Worm (Caenorhabditis elegans) whole organism, L2 larva: ENCODE results near the gene H20J04.7.

Experiments
- C34F6.9 ChIP-seq: fragments of 150-350 bp; optimal IDR thresholded peaks from 2 replicates; lab custom pipeline; 2014; ENCODE audit warnings: missing biosample characterization, missing genetic modification characterization
- F13H6.1 ChIP-seq: sonication (generic microtip); optimal IDR thresholded peaks from 2 replicates; lab custom pipeline; 2016; ENCODE audit warnings: missing genetic modification characterization, missing compliant biosample characterization
- R02D3.7 ChIP-seq: fragments of 150-350 bp; optimal IDR thresholded peaks from 2 replicates; lab custom pipeline; 2014; ENCODE audit warnings: missing biosample characterization, missing genetic modification characterization
- ZK546.5 ChIP-seq: sonication (generic microtip); optimal IDR thresholded peaks from 2 replicates; lab custom pipeline; 2017; ENCODE audit warnings: missing biosample characterization, missing genetic modification characterization
- ama-1 ChIP-seq: fragments of 150-350 bp; optimal IDR thresholded peaks from 2 replicates; lab custom pipeline; 2018; ENCODE audit warnings: inconsistent platforms
- ceh-16 ChIP-seq: fragments of 150-350 bp; optimal IDR thresholded peaks from 2 replicates; lab custom pipeline; 2014; ENCODE audit warnings: missing biosample characterization, missing genetic modification characterization
- crh-2 ChIP-seq: sonication (generic microtip); optimal IDR thresholded peaks from 2 replicates; lab custom pipeline; 2017; ENCODE audit warnings: missing biosample characterization, missing genetic modification characterization
- dmd-4 ChIP-seq: sonication (generic microtip); optimal IDR thresholded peaks from 2 replicates; lab custom pipeline; 2017; ENCODE audit warnings: missing biosample characterization, missing genetic modification characterization
- elt-3 ChIP-seq: sonication (generic microtip); optimal IDR thresholded peaks from 2 replicates; lab custom pipeline; 2017; ENCODE audit warnings: missing biosample characterization, missing genetic modification characterization
- fos-1 ChIP-seq: fragments of 150-350 bp; optimal IDR thresholded peaks from 2 replicates; lab custom pipeline; 2014; ENCODE audit warnings: missing biosample characterization, missing genetic modification characterization
- gmeb-1 ChIP-seq: fragments of 150-350 bp; optimal IDR thresholded peaks from 2 replicates; lab custom pipeline; 2014; ENCODE audit warnings: missing biosample characterization, missing genetic modification characterization
- lin-11 ChIP-seq: fragments of 150-350 bp; sonication (generic microtip); optimal IDR thresholded peaks from 2 replicates; lab custom pipeline; 2014; ENCODE audit warnings: missing biosample characterization, missing genetic modification characterization, inconsistent platforms, mixed read lengths
- lin-13 ChIP-seq: fragments of 150-350 bp; optimal IDR thresholded peaks from 2 replicates; lab custom pipeline; 2014; ENCODE audit warnings: missing biosample characterization, missing genetic modification reagents, missing genetic modification characterization
- lin-39 ChIP-seq: fragments of 150-350 bp; optimal IDR thresholded peaks from 2 replicates; lab custom pipeline; 2014; ENCODE audit warnings: missing biosample characterization, missing genetic modification reagents, missing genetic modification characterization
- mab-5 ChIP-seq: fragments of 150-350 bp; optimal IDR thresholded peaks from 2 replicates; lab custom pipeline; 2014; ENCODE audit warnings: missing biosample characterization, missing genetic modification characterization
- mbf-1 ChIP-seq: sonication (generic microtip); optimal IDR thresholded peaks from 2 replicates; lab custom pipeline; 2017; ENCODE audit warnings: missing biosample characterization, missing genetic modification characterization
- mdl-1 ChIP-seq, 2 experiments: fragments of 150-350 bp in 1 of 2; sonication (generic microtip) in 1 of 2; optimal IDR thresholded peaks; 2 replicates each; lab custom pipeline; 2017; ENCODE audit warnings: missing biosample characterization in 2 of 2, missing genetic modification characterization in 2 of 2
- nhr-11 ChIP-seq: fragments of 150-350 bp; optimal IDR thresholded peaks from 2 replicates; lab custom pipeline; 2014; ENCODE audit warnings: missing biosample characterization, missing genetic modification characterization
- nhr-12 ChIP-seq: fragments of 150-350 bp; optimal IDR thresholded peaks from 2 replicates; lab custom pipeline; 2014; ENCODE audit warnings: missing biosample characterization, missing genetic modification characterization
- nhr-129 ChIP-seq: fragments of 150-350 bp; optimal IDR thresholded peaks from 2 replicates; lab custom pipeline; 2014; ENCODE audit warnings: missing biosample characterization, missing genetic modification characterization
- nhr-21 ChIP-seq: fragments of 150-350 bp; optimal IDR thresholded peaks from 2 replicates; lab custom pipeline; 2014; ENCODE audit warnings: missing biosample characterization, missing genetic modification characterization
- nhr-237 ChIP-seq: fragments of 150-350 bp; optimal IDR thresholded peaks from 2 replicates; lab custom pipeline; 2014; ENCODE audit warnings: missing biosample characterization, missing genetic modification characterization
- nhr-25 ChIP-seq: fragments of 150-350 bp; sonication (generic microtip); optimal IDR thresholded peaks from 3 replicates; lab custom pipeline; 2014; ENCODE audit warnings: missing biosample characterization, missing genetic modification characterization
- nhr-6 ChIP-seq: fragments of 150-350 bp; optimal IDR thresholded peaks from 2 replicates; lab custom pipeline; 2014; ENCODE audit warnings: missing biosample characterization, missing genetic modification characterization
- peb-1 ChIP-seq: fragments of 150-350 bp; optimal IDR thresholded peaks from 2 replicates; lab custom pipeline; 2014; ENCODE audit warnings: missing biosample characterization, missing genetic modification characterization
- sem-4 ChIP-seq: fragments of 150-350 bp; optimal IDR thresholded peaks from 2 replicates; lab custom pipeline; 2014; ENCODE audit warnings: missing biosample characterization, missing genetic modification reagents, missing genetic modification characterization
- skn-1 ChIP-seq: sonication (generic microtip); optimal IDR thresholded peaks from 2 replicates; lab custom pipeline; 2017; ENCODE audit warnings: missing biosample characterization, missing genetic modification characterization
- sma-3 ChIP-seq: sonication (generic microtip); optimal IDR thresholded peaks from 2 replicates; lab custom pipeline; 2016; ENCODE audit warnings: missing genetic modification reagents, missing genetic modification characterization, missing compliant biosample characterization
- sma-9 ChIP-seq, 2 experiments: fragments of 150-350 bp in 1 of 2; sonication (generic microtip) in 1 of 2; optimal IDR thresholded peaks; 2 replicates each; lab custom pipeline; 2014 to 2016; ENCODE audit warnings: missing genetic modification characterization in 2 of 2, mild to moderate bottlenecking in 1 of 2, missing biosample characterization in 1 of 2, missing compliant biosample characterization in 1 of 2, missing genetic modification reagents in 1 of 2, moderate library complexity in 1 of 2
- snpc-4 ChIP-seq: fragments of 150-350 bp; optimal IDR thresholded peaks from 2 replicates; lab custom pipeline; 2014; ENCODE audit warnings: missing biosample characterization, missing genetic modification characterization
- unc-55 ChIP-seq: fragments of 150-350 bp; sonication (generic microtip); optimal IDR thresholded peaks from 3 replicates; lab custom pipeline; 2014; ENCODE audit warnings: missing biosample characterization, missing genetic modification reagents, missing genetic modification characterization
- zag-1 ChIP-seq: fragments of 150-350 bp; optimal IDR thresholded peaks from 2 replicates; lab custom pipeline; 2014; ENCODE audit warnings: missing biosample characterization, missing genetic modification characterization
- ztf-4 ChIP-seq: fragments of 150-350 bp; optimal IDR thresholded peaks from 2 replicates; lab custom pipeline; 2014; ENCODE audit warnings: missing biosample characterization, missing genetic modification characterization

The H20J04.7 gene

DNA sequence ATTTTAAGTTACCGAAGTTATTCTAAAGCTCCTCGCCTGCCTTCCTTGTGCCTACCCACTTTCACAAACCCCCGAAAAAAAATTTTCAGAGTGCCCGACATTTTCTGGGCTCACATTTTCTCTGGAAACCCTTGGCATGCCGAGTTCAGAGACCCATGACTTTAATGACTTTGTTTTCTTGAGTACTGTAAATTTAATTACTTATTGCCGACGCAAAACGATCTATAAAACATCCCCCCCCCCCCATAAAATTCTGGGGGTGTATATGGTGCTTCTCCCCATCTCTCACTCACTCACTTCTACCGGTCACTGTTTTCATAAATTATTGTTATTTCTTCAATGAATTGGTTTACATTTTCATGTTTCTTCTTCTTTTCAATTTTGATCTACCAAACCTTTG, 12.8 kb upstream of the H20J04.7 start, which contains the start of gene try-9:
Gene try-9 (plus strand): TSS at position 301 of the 400 bp plus-strand sequence.
- no peak for TF ChIP-seq nhr-12 (tag; lab: Kevin White, UChicago)
- TF ChIP-seq ztf-4 (tag; lab: Kevin White, UChicago), result no peak
- TF ChIP-seq mab-5 (tag; lab: Kevin White, UChicago), result no peak
- no peak for TF ChIP-seq lin-39 (tag; lab: Kevin White, UChicago)
- TF ChIP-seq C34F6.9 (tag; lab: Kevin White, UChicago), result no peak
- TF ChIP-seq nhr-6 (tag; lab: Kevin White, UChicago), result no peak
- no peak for TF ChIP-seq lin-13 (GFP tag; lab: Kevin White, UChicago)
- no peak for TF ChIP-seq lin-11
- TF ChIP-seq unc-55 (GFP tag; lab: Kevin White, UChicago), result no peak
- no peak for TF ChIP-seq skn-1
- no peak for TF ChIP-seq nhr-237 (tag; lab: Kevin White, UChicago)
- no peak for TF ChIP-seq nhr-21 (tag; lab: Kevin White, UChicago)
- no peak for TF ChIP-seq mdl-1 (tag; optimal IDR thresholded peaks at IDR 0.05; lab: Kevin White, UChicago)

- TF ChIP-seq F13H6.1, result peak; percentile 41
- peak; percentile 37 for TF ChIP-seq fos-1 (tag; lab: Kevin White, UChicago)
- no peak for TF ChIP-seq sem-4
- no peak for TF ChIP-seq nhr-11 (tag; lab: Kevin White, UChicago)
- peak; percentile 25 for TF ChIP-seq sma-3 (GFP tag; lab: Kevin White, UChicago)
- TF ChIP-seq, all 48 proteins: peak for 3
Measured at ce11 chrII:4362088-4362487, 7.0 kb upstream of the H20J04.7 start.

ce11 chrII:4359219-4359618, 4.1 kb upstream of the H20J04.7 start:
- TF ChIP-seq nhr-129 (tag; lab: Kevin White, UChicago) (no peak), nhr-6 (tag; lab: Kevin White, UChicago) (no peak), ama-1 (lab: Kevin White, UChicago) (no peak), R02D3.7 (tag; lab: Kevin White, UChicago) (no peak), lin-13 (GFP tag; lab: Kevin White, UChicago) (no peak), fos-1 (tag; lab: Kevin White, UChicago) (no peak), snpc-4 (tag; lab: Kevin White, UChicago) (no peak)

DNA sequence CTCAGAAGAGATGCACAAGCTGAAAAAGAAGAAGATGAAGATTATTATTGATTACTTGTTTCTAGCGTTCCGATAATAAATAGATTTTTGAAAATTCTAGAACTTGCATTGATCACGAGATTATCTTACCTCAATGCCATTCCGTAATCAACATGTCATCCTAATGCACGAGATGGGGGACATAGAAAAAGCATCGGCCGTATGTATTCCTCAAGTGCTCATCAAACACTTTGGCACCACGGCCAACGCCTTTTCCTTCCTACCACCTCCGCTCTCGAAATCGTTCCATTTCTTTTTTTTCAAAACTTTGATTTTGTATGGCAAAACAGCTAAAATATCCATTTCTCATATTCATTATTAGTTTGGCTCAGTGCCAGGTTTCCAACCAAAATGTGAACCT, 3.6 kb upstream of the H20J04.7 start, which contains the start of gene lat-2:
Gene lat-2 (plus strand): TSS at position 301 of the 400 bp plus-strand sequence.
- no peak for TF ChIP-seq F13H6.1
- no peak for TF ChIP-seq dmd-4
- no peak for TF ChIP-seq elt-3

DNA sequence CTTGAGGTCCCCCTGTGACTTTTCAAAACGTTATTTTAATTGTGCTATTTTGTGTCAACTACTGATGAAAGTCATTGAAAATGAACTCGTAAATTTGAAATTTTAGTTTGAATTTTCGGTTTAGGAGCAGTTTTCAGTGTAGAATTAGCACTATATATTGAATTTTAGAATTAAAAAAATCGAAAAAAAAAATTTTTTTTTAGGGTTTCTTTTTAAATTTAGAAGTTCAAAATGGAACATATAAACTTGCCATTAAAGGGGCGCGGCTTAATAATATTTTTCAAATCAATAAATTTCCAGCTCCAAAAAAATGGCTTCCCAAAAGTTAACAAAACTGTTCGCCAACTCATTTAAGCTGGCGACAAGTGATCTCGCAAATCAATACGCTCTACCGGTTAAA, 4.2 kb downstream of the H20J04.7 start, which contains the start of gene H20J04.9:
Gene H20J04.9 (plus strand): TSS at position 301 of the 400 bp plus-strand sequence.
- no peak for TF ChIP-seq mbf-1 (tag; lab: Kevin White, UChicago)
- no peak for TF ChIP-seq ceh-16 (tag; lab: Kevin White, UChicago)
- TF ChIP-seq elt-3, result no peak
- no peak for TF ChIP-seq nhr-12 (tag; lab: Kevin White, UChicago)

DNA sequence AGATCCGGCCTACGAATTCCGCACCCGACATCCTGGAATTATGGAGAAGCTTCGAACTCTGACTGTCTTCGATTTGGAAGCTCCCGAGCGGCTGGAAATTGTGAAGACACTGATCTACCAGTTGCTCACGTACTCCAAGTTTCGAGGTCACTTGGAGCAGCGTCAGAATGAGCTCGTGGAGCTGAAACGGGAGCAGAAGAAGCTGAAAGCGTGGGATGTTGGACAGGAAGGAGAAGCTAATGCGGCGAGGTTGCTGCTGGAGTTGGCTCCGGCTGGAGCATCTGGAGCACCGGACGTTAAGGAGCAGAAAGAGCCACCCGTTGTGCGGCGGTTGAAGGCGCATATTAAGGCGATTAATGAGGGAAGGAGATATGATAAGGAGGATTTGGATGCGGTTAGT, 10.8 kb downstream of the H20J04.7 start:
- TF ChIP-seq gmeb-1 (tag; lab: Kevin White, UChicago) (no peak), mdl-1 (tag; optimal IDR thresholded peaks at IDR 0.05; lab: Kevin White, UChicago) (no peak), nhr-25 (no peak), nhr-21 (tag; lab: Kevin White, UChicago) (no peak)

DNA sequence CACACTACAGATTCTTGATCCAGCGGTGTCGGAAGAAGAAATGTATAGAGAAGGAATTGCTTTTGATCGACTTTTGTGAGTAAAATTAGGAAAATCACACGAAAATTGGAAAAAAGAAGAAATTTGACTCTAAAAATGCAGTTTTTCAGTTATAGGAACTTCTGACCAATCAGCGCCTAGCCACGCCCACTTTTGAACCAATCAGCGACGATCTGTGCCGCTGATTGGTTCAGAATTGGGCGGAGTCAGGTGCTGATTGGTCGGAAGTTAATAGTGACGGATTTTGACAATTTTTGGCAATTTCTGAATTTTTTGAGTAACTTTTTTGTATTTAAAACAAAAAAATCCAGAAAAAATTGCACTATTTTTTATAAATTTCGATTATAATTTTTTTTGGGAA, 13.6 kb downstream of the H20J04.7 start:
- TF ChIP-seq gmeb-1 (tag; lab: Kevin White, UChicago) (no peak), ZK546.5 (tag; lab: Kevin White, UChicago) (no peak), nhr-25 (no peak), nhr-11 (tag; lab: Kevin White, UChicago) (no peak), zag-1 (no peak), ztf-4 (tag; lab: Kevin White, UChicago) (no peak), nhr-12 (tag; lab: Kevin White, UChicago) (no peak), sma-9 (GFP tag; optimal IDR thresholded peaks at IDR 0.05; lab: Kevin White, UChicago) (no peak), sma-9 (tag; optimal IDR thresholded peaks at IDR 0.05; lab: Kevin White, UChicago) (no peak), nhr-6 (tag; lab: Kevin White, UChicago) (no peak), lin-11 (no peak), lin-39 (tag; lab: Kevin White, UChicago) (no peak), peb-1 (tag; lab: Kevin White, UChicago) (no peak), crh-2 (tag; lab: Kevin White, UChicago) (no peak), sem-4 (no peak)
